Worm (Caenorhabditis elegans): ENCODE results near the gene C34E10.9.

The C34E10.9 gene

DNA sequence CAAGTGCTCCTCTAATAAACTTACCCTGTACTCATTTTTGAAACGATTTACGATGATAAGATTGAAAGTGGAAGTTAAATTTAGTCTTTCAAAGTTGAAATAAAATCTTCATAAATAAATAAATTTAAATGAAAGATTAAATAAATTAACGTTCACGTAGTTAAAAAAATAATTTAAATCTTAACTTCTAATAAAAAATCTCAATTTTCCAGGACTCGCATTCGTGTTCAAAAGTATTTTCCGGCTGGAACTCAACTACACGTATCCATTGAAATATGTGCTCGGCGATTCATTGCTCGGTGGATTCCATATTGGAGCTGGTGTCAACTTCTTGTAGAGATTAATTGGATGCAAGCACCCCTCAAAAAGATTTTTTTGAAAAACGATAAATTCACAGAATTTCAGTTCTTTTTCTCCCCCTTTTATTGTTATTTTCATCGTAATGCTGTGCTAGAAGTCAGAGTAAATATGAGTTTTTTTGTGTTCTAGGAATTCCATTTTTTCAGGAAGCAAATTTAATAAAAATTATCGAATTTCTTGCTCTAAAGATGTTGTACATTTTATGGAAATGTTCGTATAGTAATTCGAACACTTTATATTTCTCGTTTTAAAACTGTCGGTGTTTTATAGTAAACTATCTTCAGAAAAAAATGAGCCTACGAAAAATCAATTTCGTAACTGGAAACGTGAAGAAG lies at the start of gene C34E10.9, which contains the start of gene hap-1:
Gene C34E10.9 (minus strand): TSS at position 101 of the 695 bp plus-strand sequence.
Gene hap-1 (plus strand): TSS at position 645 of the 695 bp plus-strand sequence.
- TF ChIP-seq Y22D7AL.16 (tag; optimal IDR thresholded peaks at IDR 0.05): no peak
- no peak for TF ChIP-seq lin-11 (tag; optimal IDR thresholded peaks at IDR 0.05)
- TF ChIP-seq ceh-9 (tag; optimal IDR thresholded peaks at IDR 0.05): no peak
- TF ChIP-seq ztf-16 (tag; optimal IDR thresholded peaks at IDR 0.05): no peak
- no peak for TF ChIP-seq ceh-30 (tag; optimal IDR thresholded peaks at IDR 0.05)
- no peak for TF ChIP-seq elt-2 (tag; optimal IDR thresholded peaks at IDR 0.05)
- TF ChIP-seq nhr-11 (tag; optimal IDR thresholded peaks at IDR 0.05): no peak
- no peak for TF ChIP-seq nhr-232 (tag; optimal IDR thresholded peaks at IDR 0.05)

DNA sequence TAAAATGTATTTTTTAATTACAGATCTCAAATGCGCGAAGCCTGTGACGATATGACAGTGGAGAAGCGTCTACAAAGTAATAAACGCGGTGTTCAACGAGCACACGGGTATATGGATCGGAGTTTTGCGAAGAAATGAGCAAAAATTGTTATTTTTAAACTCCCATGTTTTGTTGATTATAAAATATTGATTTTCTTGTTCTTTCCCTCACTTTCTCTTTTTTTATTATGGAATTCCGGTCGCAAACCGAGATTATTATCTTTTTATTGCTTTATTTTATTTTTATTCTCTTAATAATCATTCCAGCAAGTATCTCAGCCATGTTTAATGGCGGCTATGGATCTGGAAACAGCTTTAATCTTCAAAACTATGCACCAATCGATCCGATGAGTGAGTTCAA lies 47.7 kb upstream of the C34E10.9 start, which contains the start of gene pqe-1:
Gene pqe-1 (plus strand): TSS at position 301 of the 400 bp plus-strand sequence.
- TF ChIP-seq K02D7.2 (tag; optimal IDR thresholded peaks at IDR 0.05): no peak
- no peak for TF ChIP-seq unc-42 (tag; optimal IDR thresholded peaks at IDR 0.05)
- no peak for TF ChIP-seq rnt-1 (tag; optimal IDR thresholded peaks at IDR 0.05)
- no peak for TF ChIP-seq syd-9 (tag; optimal IDR thresholded peaks at IDR 0.05)
- TF ChIP-seq pat-9 (tag; optimal IDR thresholded peaks at IDR 0.05): no peak
- no peak for TF ChIP-seq lin-11 (tag; optimal IDR thresholded peaks at IDR 0.05)
- no peak for TF ChIP-seq unc-86 (tag; optimal IDR thresholded peaks at IDR 0.05)

- TF ChIP-seq fax-1 (tag; optimal IDR thresholded peaks at IDR 0.05) (no peak), nfya-1 (tag; optimal IDR thresholded peaks at IDR 0.05) (no peak)
Measured at ce11 chrIII:5310403-5310802, 47.2 kb upstream of the C34E10.9 start.

ce11 chrIII:5308278-5308677 lies 45.1 kb upstream of the C34E10.9 start, which contains the start of gene mog-3:
TSS of gene mog-3 (plus strand) at chrIII:5308596.
- TF ChIP-seq hlh-8 (tag; optimal IDR thresholded peaks at IDR 0.05) (peak; percentile 87), C38D4.7 (GFP tag; optimal IDR thresholded peaks at IDR 0.05) (no peak), npax-4 (tag; optimal IDR thresholded peaks at IDR 0.05) (no peak), ceh-48 (tag; optimal IDR thresholded peaks at IDR 0.05) (peak; percentile 98), unc-55 (GFP tag; optimal IDR thresholded peaks at IDR 0.05) (no peak), pax-1 (tag; optimal IDR thresholded peaks at IDR 0.05) (no peak), C08G9.2 (tag; optimal IDR thresholded peaks at IDR 0.05) (peak; percentile 97), ceh-6 (GFP tag; optimal IDR thresholded peaks at IDR 0.05) (no peak), ahr-1 (tag; optimal IDR thresholded peaks at IDR 0.05) (peak; percentile 3), tbx-2 (tag; optimal IDR thresholded peaks at IDR 0.05) (peak; percentile 91), pag-3 (tag; optimal IDR thresholded peaks at IDR 0.05; ENCODE audit: borderline replicate concordance) (no peak), ttx-3 (tag; optimal IDR thresholded peaks at IDR 0.05) (peak; percentile 23), nhr-232 (tag; optimal IDR thresholded peaks at IDR 0.05) (no peak), hlh-15 (tag; optimal IDR thresholded peaks at IDR 0.05) (no peak), ets-4 (tag; optimal IDR thresholded peaks at IDR 0.05) (peak; percentile 100), Y22D7AL.16 (tag; optimal IDR thresholded peaks at IDR 0.05) (no peak), K09A11.1 (tag; optimal IDR thresholded peaks at IDR 0.05; ENCODE audit: insufficient read depth) (no peak), dve-1 (tag; optimal IDR thresholded peaks at IDR 0.05) (no peak), pros-1 (tag; optimal IDR thresholded peaks at IDR 0.05) (no peak), T23F11.4 (GFP tag; optimal IDR thresholded peaks at IDR 0.05) (no peak), zip-5 (tag; optimal IDR thresholded peaks at IDR 0.05) (peak; percentile 83), ceh-24 (tag; optimal IDR thresholded peaks at IDR 0.05) (no peak), nfya-1 (tag; optimal IDR thresholded peaks at IDR 0.05) (peak; percentile 51), che-1 (tag; optimal IDR thresholded peaks at IDR 0.05) (no peak), ama-1 (optimal IDR thresholded peaks at IDR 0.05) (no peak), K02D7.2 (tag; optimal IDR thresholded peaks at IDR 0.05) (no peak), ceh-9 (tag; optimal IDR thresholded peaks at IDR 0.05) (no peak), sox-2 (GFP tag; IDR thresholded peaks at IDR 0.05) (no peak), ceh-18 (tag; optimal IDR thresholded peaks at IDR 0.05) (peak; percentile 7), unc-42 (tag; optimal IDR thresholded peaks at IDR 0.05) (peak; percentile 57), gmeb-2 (tag; optimal IDR thresholded peaks at IDR 0.05) (peak; percentile 9), pha-4 (tag; optimal IDR thresholded peaks at IDR 0.05) (no peak), hlh-6 (tag; optimal IDR thresholded peaks at IDR 0.05) (peak; percentile 44), ref-2 (tag; optimal IDR thresholded peaks at IDR 0.05) (peak; percentile 78), ceh-14 (tag; optimal IDR thresholded peaks at IDR 0.05) (peak; percentile 72), sox-4 (tag; optimal IDR thresholded peaks at IDR 0.05) (no peak)
